Worm (Caenorhabditis elegans) whole organism, L4 larva: ENCODE results near the gene D2045.7.
A peak's percentile ranks its signal among the peaks of the same experiment; 100 is the strongest.
"Not testable (repeated sequence)": the region's sequence is repeated elsewhere in the genome, so short reads cannot be mapped to it uniquely, and the experiment has no call there.

Source experiments
- D1046.2 ChIP-seq: fragments of 200-800 bp; sonication (Bioruptor generic); IDR thresholded peaks from 2 replicates; pipeline ENCODE4 v1.3.6; 2022; ENCODE audit warnings: missing genetic modification characterization, missing compliant biosample characterization
- F37D6.2 ChIP-seq: sonication (generic microtip); optimal IDR thresholded peaks from 2 replicates; lab custom pipeline; 2016; ENCODE audit warnings: mild to moderate bottlenecking, missing genetic modification characterization, missing compliant biosample characterization
- F49E8.2 ChIP-seq: sonication (generic microtip); optimal IDR thresholded peaks from 2 replicates; lab custom pipeline; 2016; ENCODE audit warnings: missing compliant biosample characterization, mild to moderate bottlenecking, missing genetic modification characterization, borderline replicate concordance
- T26A8.4 ChIP-seq: fragments of 200-800 bp; sonication (Bioruptor generic); IDR thresholded peaks from 2 replicates; pipeline ENCODE4 v1.3.6; 2022; ENCODE audit warnings: missing genetic modification characterization, missing compliant biosample characterization
- Y48G9A.11 ChIP-seq: fragments of 200-800 bp; sonication (Bioruptor generic); IDR thresholded peaks from 2 replicates; pipeline ENCODE4 v1.3.6; 2022; ENCODE audit warnings: missing genetic modification reagents, missing genetic modification characterization, missing compliant biosample characterization
- ZK337.2 ChIP-seq: fragments of 200-800 bp; sonication (Bioruptor generic); IDR thresholded peaks from 2 replicates; pipeline ENCODE4 v1.3.6; 2022; ENCODE audit warnings: missing genetic modification reagents, missing genetic modification characterization, missing compliant biosample characterization
- aly-2 ChIP-seq: sonication (generic microtip); optimal IDR thresholded peaks from 2 replicates; lab custom pipeline; 2018; ENCODE audit warnings: missing biosample characterization, missing genetic modification characterization
- ceh-20 ChIP-seq: fragments of 200-800 bp; sonication (Bioruptor generic); IDR thresholded peaks from 2 replicates; pipeline ENCODE4 v1.3.6; 2022; ENCODE audit warnings: missing genetic modification reagents, missing genetic modification characterization, missing compliant biosample characterization
- ceh-44 ChIP-seq: fragments of 200-800 bp; sonication (Bioruptor generic); IDR thresholded peaks from 2 replicates; pipeline ENCODE4 v1.3.6; 2022; ENCODE audit warnings: missing genetic modification reagents, missing genetic modification characterization, missing compliant biosample characterization
- ces-1 ChIP-seq: fragments of 150-350 bp; sonication (generic microtip); optimal IDR thresholded peaks from 4 replicates; lab custom pipeline; 2014; ENCODE audit warnings: missing biosample characterization, missing genetic modification reagents, missing genetic modification characterization
- ctbp-1 ChIP-seq: fragments of 200-800 bp; sonication (Bioruptor generic); IDR thresholded peaks from 2 replicates; pipeline ENCODE4 v1.3.6; 2022; ENCODE audit warnings: missing genetic modification reagents, missing genetic modification characterization, missing compliant biosample characterization
- daf-16 ChIP-seq, 3 experiments: sonication (generic microtip); optimal IDR thresholded peaks; 2 replicates each; lab custom pipeline; 2016 to 2017; ENCODE audit warnings: missing genetic modification characterization in 3 of 3, missing genetic modification reagents in 3 of 3, mild to moderate bottlenecking in 2 of 3, missing compliant biosample characterization in 2 of 3, missing biosample characterization in 1 of 3, moderate library complexity in 1 of 3
- dmd-6 ChIP-seq: fragments of 200-800 bp; sonication (Bioruptor generic); IDR thresholded peaks from 2 replicates; pipeline ENCODE4 v1.3.6; 2022; ENCODE audit warnings: missing genetic modification reagents, missing genetic modification characterization, missing compliant biosample characterization
- dmd-9 ChIP-seq: fragments of 200-800 bp; sonication (Bioruptor generic); IDR thresholded peaks from 2 replicates; pipeline ENCODE4 v1.3.6; 2022; ENCODE audit warnings: missing genetic modification reagents, missing genetic modification characterization, missing compliant biosample characterization
- dpl-1 ChIP-seq: fragments of 150-350 bp; optimal IDR thresholded peaks from 2 replicates; lab custom pipeline; 2014; ENCODE audit warnings: missing biosample characterization, missing genetic modification reagents, missing genetic modification characterization
- duxl-1 ChIP-seq: sonication (generic microtip); optimal IDR thresholded peaks from 2 replicates; lab custom pipeline; 2016; ENCODE audit warnings: mild to moderate bottlenecking, missing genetic modification characterization, moderate library complexity, missing compliant biosample characterization; ENCODE audit not compliant: poor library complexity
- egl-43 ChIP-seq: fragments of 200-800 bp; sonication (Bioruptor generic); IDR thresholded peaks from 2 replicates; pipeline ENCODE4 v1.3.6; 2022; ENCODE audit warnings: missing genetic modification reagents, missing genetic modification characterization, missing compliant biosample characterization
- fkh-10 ChIP-seq: fragments of 150-350 bp; optimal IDR thresholded peaks from 2 replicates; lab custom pipeline; 2014; ENCODE audit warnings: missing biosample characterization, missing genetic modification reagents, missing genetic modification characterization
- hif-1 ChIP-seq, 2 experiments: sonication (generic microtip); optimal IDR thresholded peaks; 2 replicates each; lab custom pipeline; 2016 to 2017; ENCODE audit warnings: missing compliant biosample characterization in 2 of 2, missing genetic modification characterization in 2 of 2, missing genetic modification reagents in 2 of 2, missing genotype in 2 of 2, mild to moderate bottlenecking in 1 of 2
- hlh-30 ChIP-seq: sonication (generic microtip); optimal IDR thresholded peaks from 2 replicates; lab custom pipeline; 2017; ENCODE audit warnings: antibody characterized with exemption, mild to moderate bottlenecking, missing genetic modification characterization, missing compliant biosample characterization; ENCODE audit not compliant: insufficient read depth
- hmg-1.1 ChIP-seq: fragments of 200-800 bp; sonication (Bioruptor generic); IDR thresholded peaks from 2 replicates; pipeline ENCODE4 v1.3.6; 2022; ENCODE audit warnings: missing genetic modification reagents, missing genetic modification characterization, missing compliant biosample characterization
- lim-7 ChIP-seq: fragments of 200-800 bp; sonication (Bioruptor generic); IDR thresholded peaks from 2 replicates; pipeline ENCODE4 v1.3.6; 2022; ENCODE audit warnings: missing genetic modification characterization, missing compliant biosample characterization
- lin-13 ChIP-seq: fragments of 150-350 bp; optimal IDR thresholded peaks from 2 replicates; lab custom pipeline; 2014; ENCODE audit warnings: missing biosample characterization, missing genetic modification reagents, missing genetic modification characterization
- lin-38 ChIP-seq: fragments of 200-800 bp; sonication (Bioruptor generic); IDR thresholded peaks from 2 replicates; pipeline ENCODE4 v1.3.6; 2022; ENCODE audit warnings: missing genetic modification reagents, missing genetic modification characterization, missing compliant biosample characterization
- lsy-2 ChIP-seq, 2 experiments: fragments of 150-350 bp in 1 of 2; sonication (generic microtip) in 1 of 2; optimal IDR thresholded peaks; 2 replicates each; lab custom pipeline; 2014 to 2017; ENCODE audit warnings: missing biosample characterization in 2 of 2, missing genetic modification characterization in 2 of 2
- madf-5 ChIP-seq, 2 experiments: fragments of 200-800 bp; sonication (Bioruptor generic); IDR thresholded peaks; 2 replicates each; pipeline ENCODE4 v1.3.6; 2022; ENCODE audit warnings: missing compliant biosample characterization in 2 of 2, missing genetic modification characterization in 2 of 2
- madf-9 ChIP-seq: fragments of 200-800 bp; sonication (Bioruptor generic); conservative IDR thresholded peaks from 2 replicates; pipeline ENCODE4 v1.3.6; 2022; ENCODE audit warnings: missing genetic modification reagents, missing genetic modification characterization, missing compliant biosample characterization
- mep-1 ChIP-seq: fragments of 150-350 bp; sonication (generic microtip); optimal IDR thresholded peaks from 3 replicates; lab custom pipeline; 2014; ENCODE audit warnings: missing biosample characterization, missing genetic modification characterization
- mes-2 ChIP-seq: sonication (generic microtip); optimal IDR thresholded peaks from 2 replicates; lab custom pipeline; 2016; ENCODE audit warnings: missing genotype, mild to moderate bottlenecking, missing genetic modification characterization, missing compliant biosample characterization; ENCODE audit not compliant: poor library complexity, severe bottlenecking
- nhr-11 ChIP-seq: fragments of 150-350 bp; optimal IDR thresholded peaks from 2 replicates; lab custom pipeline; 2014; ENCODE audit warnings: missing biosample characterization, missing genetic modification characterization
- nhr-111 ChIP-seq: fragments of 200-800 bp; sonication (Bioruptor generic); optimal IDR thresholded peaks from 2 replicates; lab custom pipeline; 2018; ENCODE audit warnings: mild to moderate bottlenecking, missing genetic modification characterization, missing compliant biosample characterization
- nhr-48 ChIP-seq: sonication (generic microtip); optimal IDR thresholded peaks from 2 replicates; lab custom pipeline; 2016; ENCODE audit warnings: mild to moderate bottlenecking, missing genetic modification characterization, missing compliant biosample characterization
- rbr-2 ChIP-seq: sonication (generic microtip); optimal IDR thresholded peaks from 2 replicates; lab custom pipeline; 2016; ENCODE audit warnings: missing genotype, missing genetic modification characterization, missing compliant biosample characterization
- skn-1 ChIP-seq: fragments of 150-350 bp; optimal IDR thresholded peaks from 2 replicates; lab custom pipeline; 2014; ENCODE audit warnings: missing biosample characterization, missing genetic modification characterization
- tag-97 ChIP-seq: fragments of 200-800 bp; sonication (Bioruptor generic); IDR thresholded peaks from 2 replicates; pipeline ENCODE4 v1.3.6; 2022; ENCODE audit warnings: missing genetic modification characterization, missing compliant biosample characterization
- tra-1 ChIP-seq: fragments of 200-800 bp; sonication (Bioruptor generic); IDR thresholded peaks from 2 replicates; pipeline ENCODE4 v1.3.6; 2022; ENCODE audit warnings: missing genetic modification reagents, missing genetic modification characterization, missing compliant biosample characterization
- unc-130 ChIP-seq: sonication (generic microtip); optimal IDR thresholded peaks from 2 replicates; lab custom pipeline; 2016; ENCODE audit warnings: missing genetic modification reagents, missing genetic modification characterization, missing compliant biosample characterization
- unc-62 ChIP-seq, 3 experiments: fragments of 150-350 bp in 1 of 3; sonication (generic microtip); optimal IDR thresholded peaks in 2 of 3; peaks in 1 of 3; 1 replicate in 1 of 3; 2 replicates in 2 of 3; lab custom pipeline; 2014 to 2017; ENCODE audit warnings: missing biosample characterization in 3 of 3, missing genetic modification characterization in 3 of 3, missing genetic modification reagents in 3 of 3, missing genotype in 1 of 3
- vab-7 ChIP-seq: fragments of 200-800 bp; sonication (Bioruptor generic); IDR thresholded peaks from 2 replicates; pipeline ENCODE4 v1.3.6; 2022; ENCODE audit warnings: missing genetic modification reagents, missing genetic modification characterization, missing compliant biosample characterization
- zip-11 ChIP-seq: fragments of 200-800 bp; sonication (Bioruptor generic); IDR thresholded peaks from 2 replicates; pipeline ENCODE4 v1.3.6; 2022; ENCODE audit warnings: missing genetic modification characterization, missing compliant biosample characterization

The D2045.7 gene

ce11 chrIII:10479180-10479579 lies at the start of gene D2045.7:
Gene D2045.7, plus strand, starts transcription at chrIII:10479480.
- no peak for TF ChIP-seq unc-130
- no peak for TF ChIP-seq skn-1 (tag; lab: Kevin White, UChicago)
- TF ChIP-seq zip-11 = no peak
- TF ChIP-seq nhr-111 (GFP tag; lab: Kevin White, UChicago) = no peak
- TF ChIP-seq nhr-48 (tag; lab: Kevin White, UChicago) = no peak

- TF ChIP-seq nhr-11 (peak; percentile 41), F37D6.2 (tag; lab: Kevin White, UChicago) (no peak), madf-5 (GFP tag; IDR thresholded peaks at IDR 0.05; lab: Robert Waterston, UW) (no peak), rbr-2 (peak; percentile 13), aly-2 (tag; lab: Kevin White, UChicago) (no peak), dmd-9 (GFP tag; lab: Robert Waterston, UW) (0 out of 2 replicates have a peak, but pooled peaks have one; percentile 28), unc-62 (GFP tag; optimal IDR thresholded peaks at IDR 0.05 in 1 of 2; lab: Kevin White, UChicago) (peak in 1 of 2 experiments; percentile 18), unc-62 (tag; optimal IDR thresholded peaks at IDR 0.05; lab: Kevin White, UChicago) (no peak), daf-16 (GFP tag; optimal IDR thresholded peaks at IDR 0.05; lab: Kevin White, UChicago) (no peak), daf-16 (tag; optimal IDR thresholded peaks at IDR 0.05; lab: Kevin White, UChicago) (peak; percentile 18), lsy-2 (tag; optimal IDR thresholded peaks at IDR 0.05; lab: Kevin White, UChicago) (peak in 1 of 2 experiments; percentile 20), egl-43 (GFP tag; lab: Robert Waterston, UW) (0 out of 2 replicates have a peak, but pooled peaks have one; percentile 66), zip-11 (no peak), ceh-44 (GFP tag; lab: Robert Waterston, UW) (peak; percentile 52; the same call in 1 of the 2 replicates), duxl-1 (tag; lab: Kevin White, UChicago) (no peak), tag-97 (GFP tag; lab: Robert Waterston, UW) (no peak)
Observed at ce11 chrIII:10432104-10432503, 47.2 kb upstream of the D2045.7 start.

DNA sequence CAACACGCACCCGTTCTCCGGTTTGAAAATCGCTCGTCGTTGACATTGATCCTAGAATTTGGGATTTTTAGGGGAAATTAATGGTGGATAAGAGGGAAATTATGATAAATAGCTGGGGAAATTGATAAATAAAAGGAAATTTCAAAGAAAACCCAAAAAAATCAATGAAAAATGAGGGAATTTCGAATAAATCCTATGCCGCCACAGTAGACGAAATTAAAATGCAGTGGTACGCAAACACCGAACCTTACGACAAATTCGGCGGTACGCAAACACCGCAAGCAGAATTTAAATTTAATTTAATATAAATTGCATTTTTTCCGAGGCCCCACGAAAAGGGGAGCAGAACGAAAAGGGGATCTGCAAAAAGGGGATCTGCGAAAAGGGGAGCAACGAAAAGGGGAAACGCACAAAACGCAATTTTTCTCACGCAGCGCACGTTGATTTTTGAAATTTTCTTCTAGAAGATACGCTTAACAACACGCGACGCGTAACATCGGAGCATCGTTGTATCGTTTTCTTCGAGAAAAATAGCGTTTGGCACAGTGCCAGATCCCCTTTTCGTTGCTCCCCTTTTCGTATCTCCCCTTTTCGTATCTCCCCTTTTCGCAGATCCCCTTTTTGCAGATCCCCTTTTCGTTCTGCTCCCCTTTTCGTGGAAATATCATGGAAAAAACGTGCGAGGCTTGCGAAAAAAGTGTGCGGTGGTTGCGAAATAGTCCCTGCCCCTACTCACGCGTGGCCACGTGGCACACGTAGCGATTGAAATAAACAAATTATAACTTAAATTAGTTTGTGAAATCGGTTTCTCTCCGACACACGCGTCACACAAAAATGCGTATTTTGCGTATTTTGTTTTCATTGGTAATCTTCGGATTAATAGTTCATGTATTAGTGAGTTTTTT lies 43.1 kb upstream of the D2045.7 start, which contains the start of the genes smrd-1 and enu-3.1:
Gene smrd-1, minus strand, starts transcription at position 51 of the 905 bp plus-strand sequence.
Gene enu-3.1, plus strand, starts transcription at position 339 of the 905 bp plus-strand sequence.
- 0 out of 2 replicates have a peak, but pooled peaks have one; percentile 46 for TF ChIP-seq ZK337.2 (GFP tag; lab: Robert Waterston, UW)
- peak; percentile 58 for TF ChIP-seq ceh-20 (GFP tag; lab: Robert Waterston, UW)
- peak; percentile 76 for TF ChIP-seq vab-7 (GFP tag; lab: Robert Waterston, UW)
- peak; percentile 62 for TF ChIP-seq dpl-1 (GFP tag; lab: Kevin White, UChicago)
- TF ChIP-seq dmd-9 (GFP tag; lab: Robert Waterston, UW) = 0 out of 2 replicates have a peak, but pooled peaks have one; percentile 54
- peak; percentile 17 for TF ChIP-seq F49E8.2 (tag; lab: Kevin White, UChicago)
- peak; percentile 70 for TF ChIP-seq madf-9 (GFP tag; lab: Robert Waterston, UW)
- TF ChIP-seq ctbp-1 = peak; percentile 81
- TF ChIP-seq egl-43 (GFP tag; lab: Robert Waterston, UW) = peak; percentile 20; the same call in 1 of the 2 replicates
- TF ChIP-seq T26A8.4 = peak; percentile 30; the same call in 1 of the 2 replicates
- TF ChIP-seq mep-1 (tag; lab: Kevin White, UChicago) = peak; percentile 65
- peak; percentile 94 for TF ChIP-seq mes-2
- peak; percentile 49 for TF ChIP-seq unc-130
- TF ChIP-seq Y48G9A.11 (GFP tag; lab: Robert Waterston, UW) = peak; percentile 57; the same call in 1 of the 2 replicates
- TF ChIP-seq lsy-2 (tag; optimal IDR thresholded peaks at IDR 0.05; lab: Kevin White, UChicago) = peak in 1 of 2 experiments; percentile 72
- peak; percentile 47 for TF ChIP-seq dmd-6 (GFP tag; lab: Robert Waterston, UW)
- 0 out of 2 replicates have a peak, but pooled peaks have one; percentile 66 for TF ChIP-seq D1046.2 (GFP tag; lab: Robert Waterston, UW)
- TF ChIP-seq F37D6.2 (tag; lab: Kevin White, UChicago) = peak; percentile 82
- peak; percentile 94 for TF ChIP-seq ces-1
- TF ChIP-seq unc-62 (GFP tag; optimal IDR thresholded peaks at IDR 0.05 in 1 of 2; lab: Kevin White, UChicago) = peak in 1 of 2 experiments; percentile 17
- not testable (repeated sequence) for TF ChIP-seq unc-62 (tag; optimal IDR thresholded peaks at IDR 0.05; lab: Kevin White, UChicago)
- peak; percentile 72 for TF ChIP-seq rbr-2
- TF ChIP-seq lim-7 (GFP tag; lab: Robert Waterston, UW) = peak; percentile 62; the same call in 1 of the 2 replicates
- 0 out of 2 replicates have a peak, but pooled peaks have one; percentile 10 for TF ChIP-seq tra-1
- TF ChIP-seq lin-38 (GFP tag; lab: Robert Waterston, UW) = peak; percentile 89
- peak; percentile 4 for TF ChIP-seq lin-13 (GFP tag; lab: Kevin White, UChicago)
- TF ChIP-seq hif-1 (tag; optimal IDR thresholded peaks at IDR 0.05; lab: Kevin White, UChicago) = peak in 1 of 2 experiments; percentile 53
- TF ChIP-seq hlh-30 (tag; lab: Kevin White, UChicago) = peak; percentile 39
- peak; percentile 10 for TF ChIP-seq nhr-11
- peak; percentile 73 for TF ChIP-seq hmg-1.1 (GFP tag; lab: Robert Waterston, UW)
- TF ChIP-seq fkh-10 (GFP tag; lab: Kevin White, UChicago) = peak; percentile 8
